Worm (Caenorhabditis elegans) whole organism, L4 larva: ENCODE data around the gene oac-7.

Experiments used
- R02D3.7 ChIP-seq: fragments of 150-350 bp; sonication (generic microtip); optimal IDR thresholded peaks from 3 replicates; lab custom pipeline; 2014; ENCODE audit warnings: missing biosample characterization, missing genetic modification characterization
- Y105C5A.15 ChIP-seq: fragments of 200-800 bp; sonication (Bioruptor generic); IDR thresholded peaks from 2 replicates; pipeline ENCODE4 v1.3.6; 2022; ENCODE audit warnings: missing genetic modification characterization, missing compliant biosample characterization
- ZK337.2 ChIP-seq: fragments of 200-800 bp; sonication (Bioruptor generic); IDR thresholded peaks from 2 replicates; pipeline ENCODE4 v1.3.6; 2022; ENCODE audit warnings: missing genetic modification reagents, missing genetic modification characterization, missing compliant biosample characterization
- ama-1 ChIP-seq: fragments of 150-350 bp; optimal IDR thresholded peaks from 2 replicates; lab custom pipeline; 2014; ENCODE audit warnings: inconsistent platforms, mixed read lengths
- attf-4 ChIP-seq: sonication (generic microtip); optimal IDR thresholded peaks from 3 replicates; lab custom pipeline; 2017; ENCODE audit warnings: missing biosample characterization, missing genetic modification characterization
- ceh-82 ChIP-seq: sonication (generic microtip); optimal IDR thresholded peaks from 2 replicates; lab custom pipeline; 2017; ENCODE audit warnings: missing biosample characterization, missing genetic modification characterization
- ces-1 ChIP-seq: fragments of 150-350 bp; sonication (generic microtip); optimal IDR thresholded peaks from 4 replicates; lab custom pipeline; 2014; ENCODE audit warnings: missing biosample characterization, missing genetic modification reagents, missing genetic modification characterization
- cey-2 ChIP-seq: sonication (generic microtip); optimal IDR thresholded peaks from 3 replicates; lab custom pipeline; 2017; ENCODE audit warnings: missing genetic modification characterization, mild to moderate bottlenecking, missing compliant biosample characterization, antibody characterized with exemption, borderline replicate concordance; ENCODE audit not compliant: insufficient read depth
- daf-12 ChIP-seq: fragments of 150-350 bp; optimal IDR thresholded peaks from 2 replicates; lab custom pipeline; 2014; ENCODE audit warnings: missing biosample characterization, missing genetic modification reagents, missing genetic modification characterization
- daf-19 ChIP-seq: fragments of 200-800 bp; sonication (Bioruptor generic); conservative IDR thresholded peaks from 2 replicates; pipeline ENCODE4 v1.3.6; 2022; ENCODE audit warnings: missing genetic modification characterization, missing compliant biosample characterization
- dmd-8 ChIP-seq: fragments of 200-800 bp; sonication (Bioruptor generic); IDR thresholded peaks from 2 replicates; pipeline ENCODE4 v1.3.6; 2022; ENCODE audit warnings: missing genetic modification characterization, missing compliant biosample characterization
- dve-1 ChIP-seq: sonication (generic microtip); optimal IDR thresholded peaks from 2 replicates; lab custom pipeline; 2017; ENCODE audit warnings: antibody characterized with exemption, mild to moderate bottlenecking, missing genetic modification characterization, missing compliant biosample characterization; ENCODE audit not compliant: insufficient read depth
- fkh-10 ChIP-seq: fragments of 150-350 bp; optimal IDR thresholded peaks from 2 replicates; lab custom pipeline; 2014; ENCODE audit warnings: missing biosample characterization, missing genetic modification reagents, missing genetic modification characterization
- fos-1 ChIP-seq: fragments of 150-350 bp; optimal IDR thresholded peaks from 2 replicates; lab custom pipeline; 2014; ENCODE audit warnings: missing biosample characterization, missing genetic modification characterization
- hif-1 ChIP-seq, 2 experiments: sonication (generic microtip); optimal IDR thresholded peaks; 2 replicates each; lab custom pipeline; 2016 to 2017; ENCODE audit warnings: missing compliant biosample characterization in 2 of 2, missing genetic modification characterization in 2 of 2, missing genetic modification reagents in 2 of 2, missing genotype in 2 of 2, mild to moderate bottlenecking in 1 of 2
- hlh-11 ChIP-seq: fragments of 200-800 bp; sonication (Bioruptor generic); optimal IDR thresholded peaks from 2 replicates; lab custom pipeline; 2018; ENCODE audit warnings: mild to moderate bottlenecking, missing genetic modification characterization, missing compliant biosample characterization
- hmg-1.1 ChIP-seq: fragments of 200-800 bp; sonication (Bioruptor generic); IDR thresholded peaks from 2 replicates; pipeline ENCODE4 v1.3.6; 2022; ENCODE audit warnings: missing genetic modification reagents, missing genetic modification characterization, missing compliant biosample characterization
- lin-1 ChIP-seq: fragments of 200-800 bp; sonication (Bioruptor generic); IDR thresholded peaks from 2 replicates; pipeline ENCODE4 v1.3.6; 2022; ENCODE audit warnings: missing genetic modification reagents, missing genetic modification characterization, missing compliant biosample characterization
- lin-13 ChIP-seq: fragments of 150-350 bp; optimal IDR thresholded peaks from 2 replicates; lab custom pipeline; 2014; ENCODE audit warnings: missing biosample characterization, missing genetic modification reagents, missing genetic modification characterization
- lin-15B ChIP-seq: fragments of 150-350 bp; sonication (generic microtip); optimal IDR thresholded peaks from 3 replicates; lab custom pipeline; 2014; ENCODE audit warnings: missing biosample characterization, missing genetic modification characterization
- lin-29 ChIP-seq: fragments of 200-800 bp; sonication (Bioruptor generic); IDR thresholded peaks from 2 replicates; pipeline ENCODE4 v1.3.6; 2022; ENCODE audit warnings: missing genetic modification reagents, missing genetic modification characterization, missing compliant biosample characterization
- lin-38 ChIP-seq: fragments of 200-800 bp; sonication (Bioruptor generic); IDR thresholded peaks from 2 replicates; pipeline ENCODE4 v1.3.6; 2022; ENCODE audit warnings: missing genetic modification reagents, missing genetic modification characterization, missing compliant biosample characterization
- lin-39 ChIP-seq: fragments of 150-350 bp; optimal IDR thresholded peaks from 2 replicates; lab custom pipeline; 2014; ENCODE audit warnings: missing biosample characterization, missing genetic modification reagents, missing genetic modification characterization
- lir-3 ChIP-seq: sonication (generic microtip); optimal IDR thresholded peaks from 2 replicates; lab custom pipeline; 2016; ENCODE audit warnings: mild to moderate bottlenecking, missing genetic modification characterization, missing compliant biosample characterization
- madf-9 ChIP-seq: fragments of 200-800 bp; sonication (Bioruptor generic); conservative IDR thresholded peaks from 2 replicates; pipeline ENCODE4 v1.3.6; 2022; ENCODE audit warnings: missing genetic modification reagents, missing genetic modification characterization, missing compliant biosample characterization
- mdl-1 ChIP-seq, 2 experiments: fragments of 150-350 bp in 1 of 2; sonication (generic microtip) in 1 of 2; optimal IDR thresholded peaks; 2 replicates each; lab custom pipeline; 2014 to 2017; ENCODE audit warnings: missing biosample characterization in 2 of 2, missing genetic modification characterization in 2 of 2
- mxl-2 ChIP-seq: fragments of 200-800 bp; sonication (Bioruptor generic); conservative IDR thresholded peaks from 2 replicates; pipeline ENCODE4 v1.3.6; 2022; ENCODE audit warnings: missing genetic modification reagents, missing genetic modification characterization, missing compliant biosample characterization
- nhr-10 ChIP-seq: fragments of 150-350 bp; optimal IDR thresholded peaks from 2 replicates; lab custom pipeline; 2014; ENCODE audit warnings: missing biosample characterization, missing genetic modification characterization
- nhr-102 ChIP-seq: sonication (generic microtip); optimal IDR thresholded peaks from 2 replicates; lab custom pipeline; 2016; ENCODE audit warnings: mild to moderate bottlenecking, missing genetic modification characterization, moderate library complexity, missing compliant biosample characterization
- nhr-6 ChIP-seq: fragments of 150-350 bp; optimal IDR thresholded peaks from 2 replicates; lab custom pipeline; 2014; ENCODE audit warnings: missing biosample characterization, missing genetic modification characterization
- nhr-77 ChIP-seq: fragments of 150-350 bp; optimal IDR thresholded peaks from 2 replicates; lab custom pipeline; 2014; ENCODE audit warnings: missing biosample characterization, missing genetic modification characterization
- php-3 ChIP-seq: fragments of 200-800 bp; sonication (Bioruptor generic); IDR thresholded peaks from 2 replicates; pipeline ENCODE4 v1.3.6; 2022; ENCODE audit warnings: missing genetic modification reagents, missing genetic modification characterization, missing compliant biosample characterization
- saeg-2 ChIP-seq: fragments of 200-800 bp; sonication (Bioruptor generic); IDR thresholded peaks from 2 replicates; pipeline ENCODE4 v1.3.6; 2022; ENCODE audit warnings: missing genetic modification reagents, missing genetic modification characterization, missing compliant biosample characterization
- sdz-12 ChIP-seq: fragments of 200-800 bp; sonication (Bioruptor generic); optimal IDR thresholded peaks from 2 replicates; lab custom pipeline; 2018; ENCODE audit warnings: mild to moderate bottlenecking, missing genetic modification characterization, missing compliant biosample characterization
- set-16 ChIP-seq: fragments of 200-800 bp; sonication (Bioruptor generic); IDR thresholded peaks from 2 replicates; pipeline ENCODE4 v1.3.6; 2022; ENCODE audit warnings: missing genetic modification reagents, missing genetic modification characterization, missing compliant biosample characterization
- skn-1 ChIP-seq: fragments of 150-350 bp; optimal IDR thresholded peaks from 2 replicates; lab custom pipeline; 2014; ENCODE audit warnings: missing biosample characterization, missing genetic modification characterization
- snpc-1.2 ChIP-seq: fragments of 200-800 bp; sonication (Bioruptor generic); IDR thresholded peaks from 2 replicates; pipeline ENCODE4 v1.3.6; 2022; ENCODE audit warnings: missing genetic modification reagents, missing genetic modification characterization, missing compliant biosample characterization
- snpc-4 ChIP-seq: fragments of 150-350 bp; optimal IDR thresholded peaks from 2 replicates; lab custom pipeline; 2014; ENCODE audit warnings: missing biosample characterization, missing genetic modification characterization
- spr-3 ChIP-seq: fragments of 200-800 bp; sonication (Bioruptor generic); optimal IDR thresholded peaks from 2 replicates; lab custom pipeline; 2018; ENCODE audit warnings: mild to moderate bottlenecking, missing genetic modification characterization, missing compliant biosample characterization
- tag-97 ChIP-seq: fragments of 200-800 bp; sonication (Bioruptor generic); IDR thresholded peaks from 2 replicates; pipeline ENCODE4 v1.3.6; 2022; ENCODE audit warnings: missing genetic modification characterization, missing compliant biosample characterization
- unc-39 ChIP-seq: sonication (generic microtip); optimal IDR thresholded peaks from 2 replicates; lab custom pipeline; 2017; ENCODE audit warnings: missing biosample characterization, missing genetic modification characterization
- unc-62 ChIP-seq, 3 experiments: fragments of 150-350 bp in 1 of 3; sonication (generic microtip); optimal IDR thresholded peaks in 2 of 3; peaks in 1 of 3; 1 replicate in 1 of 3; 2 replicates in 2 of 3; lab custom pipeline; 2014 to 2017; ENCODE audit warnings: missing biosample characterization in 3 of 3, missing genetic modification characterization in 3 of 3, missing genetic modification reagents in 3 of 3, missing genotype in 1 of 3
- ztf-11 ChIP-seq: fragments of 150-350 bp; optimal IDR thresholded peaks from 2 replicates; lab custom pipeline; 2014; ENCODE audit warnings: missing biosample characterization, missing genetic modification characterization

Gene oac-7

DNA sequence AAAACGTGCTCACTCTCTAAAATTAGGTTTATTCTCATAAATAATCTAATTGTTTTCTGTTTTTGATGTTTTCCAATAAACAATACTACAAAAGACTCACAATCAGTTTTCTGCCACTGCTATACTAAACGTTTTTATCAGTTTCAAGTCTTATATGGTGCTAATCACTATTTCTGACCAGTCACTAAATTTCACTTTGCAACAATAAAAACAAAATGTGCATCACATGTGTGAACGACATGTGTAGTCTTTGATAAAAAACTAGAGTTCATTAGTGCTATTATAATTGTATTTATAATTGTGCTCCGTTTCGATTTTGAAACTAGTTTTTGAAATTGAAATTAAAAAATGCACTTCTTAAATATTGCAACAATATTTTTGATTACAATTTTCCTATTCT lies 31.7 kb upstream of the oac-7 start, which contains the start of gene cyp-37B1 (continued):
- TF ChIP-seq nhr-10 (no peak), lin-39 (no peak), mxl-2 (GFP tag; lab: Robert Waterston, UW) (no peak), nhr-102 (tag; lab: Kevin White, UChicago) (peak; percentile 73), lin-15B (no peak), dve-1 (tag; lab: Kevin White, UChicago) (peak; percentile 87), tag-97 (GFP tag; lab: Robert Waterston, UW) (no peak), skn-1 (tag; lab: Kevin White, UChicago) (no peak), lin-38 (GFP tag; lab: Robert Waterston, UW) (no peak), fkh-10 (GFP tag; lab: Kevin White, UChicago) (no peak), fos-1 (tag; lab: Kevin White, UChicago) (no peak), ama-1 (lab: Kevin White, UChicago) (no peak), hmg-1.1 (GFP tag; lab: Robert Waterston, UW) (no peak), nhr-77 (tag; lab: Kevin White, UChicago) (peak; percentile 87), hlh-11 (tag; lab: Kevin White, UChicago) (peak; percentile 85), ZK337.2 (no peak)

DNA sequence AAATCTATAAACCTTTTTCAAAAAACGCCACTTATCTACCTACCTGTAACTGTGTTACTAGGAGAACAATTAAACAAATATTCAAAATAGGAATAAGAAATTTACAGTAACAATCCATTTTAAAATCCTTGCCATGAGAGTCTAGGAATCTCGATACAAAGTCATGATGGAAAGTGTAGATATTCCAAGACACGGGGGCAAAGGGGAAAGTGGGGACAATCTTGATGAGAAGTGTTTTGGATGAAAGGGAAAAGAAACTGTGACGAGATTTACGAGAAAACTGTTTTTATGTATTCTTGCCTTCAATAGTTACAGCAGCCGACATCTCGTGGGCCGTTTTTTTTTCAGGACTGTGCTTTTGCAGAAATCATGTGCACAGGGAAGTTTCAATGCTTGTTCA lies 27.5 kb upstream of the oac-7 start, which contains the start of gene F28G4.2:
TSS of gene F28G4.2 (minus strand) at position 175 of the 400 bp plus-strand sequence.
- no peak for TF ChIP-seq nhr-6 (tag; lab: Kevin White, UChicago)
- TF ChIP-seq mxl-2 (GFP tag; lab: Robert Waterston, UW), result no peak
- no peak for TF ChIP-seq lin-1 (GFP tag; lab: Robert Waterston, UW)
- TF ChIP-seq hif-1 (tag; optimal IDR thresholded peaks at IDR 0.05; lab: Kevin White, UChicago), result no peak
- no peak for TF ChIP-seq daf-19 (GFP tag; lab: Robert Waterston, UW)
- no peak for TF ChIP-seq unc-39 (tag; lab: Kevin White, UChicago)
- no peak for TF ChIP-seq daf-12 (tag; lab: Kevin White, UChicago)
- no peak for TF ChIP-seq spr-3
- TF ChIP-seq attf-4, result no peak
- no peak for TF ChIP-seq lin-15B
- TF ChIP-seq lin-38 (GFP tag; lab: Robert Waterston, UW), result no peak

DNA sequence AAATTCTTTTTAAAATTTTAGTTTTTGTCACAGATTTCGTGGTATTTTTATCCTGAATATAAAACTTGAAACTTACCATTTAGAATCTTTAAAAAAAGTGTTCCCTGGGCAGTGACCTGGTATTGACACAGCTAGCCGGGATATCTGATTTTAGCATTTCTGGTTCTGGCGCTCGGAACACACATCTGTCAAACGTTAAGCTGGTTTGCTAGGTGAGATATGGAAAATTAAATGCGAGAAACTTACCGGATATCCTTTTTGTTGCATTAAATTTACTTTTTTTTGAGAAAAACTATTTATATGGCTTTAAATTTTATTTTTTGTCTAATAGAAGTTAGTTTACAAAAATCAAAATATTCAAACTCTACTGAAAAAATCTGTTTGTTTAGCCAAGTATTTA lies 23.8 kb upstream of the oac-7 start, which contains the start of gene F28G4.4:
TSS of gene F28G4.4 (minus strand) at position 101 of the 400 bp plus-strand sequence.
- TF ChIP-seq set-16 (GFP tag; lab: Robert Waterston, UW), result no peak
- TF ChIP-seq unc-62 (GFP tag; optimal IDR thresholded peaks at IDR 0.05 in 1 of 2; lab: Kevin White, UChicago), result peak in 1 of 2 experiments; percentile 66
- TF ChIP-seq unc-62 (tag; optimal IDR thresholded peaks at IDR 0.05; lab: Kevin White, UChicago), result no peak
- no peak for TF ChIP-seq madf-9
- no peak for TF ChIP-seq php-3 (GFP tag; lab: Robert Waterston, UW)
- no peak for TF ChIP-seq lin-29 (GFP tag; lab: Robert Waterston, UW)

DNA sequence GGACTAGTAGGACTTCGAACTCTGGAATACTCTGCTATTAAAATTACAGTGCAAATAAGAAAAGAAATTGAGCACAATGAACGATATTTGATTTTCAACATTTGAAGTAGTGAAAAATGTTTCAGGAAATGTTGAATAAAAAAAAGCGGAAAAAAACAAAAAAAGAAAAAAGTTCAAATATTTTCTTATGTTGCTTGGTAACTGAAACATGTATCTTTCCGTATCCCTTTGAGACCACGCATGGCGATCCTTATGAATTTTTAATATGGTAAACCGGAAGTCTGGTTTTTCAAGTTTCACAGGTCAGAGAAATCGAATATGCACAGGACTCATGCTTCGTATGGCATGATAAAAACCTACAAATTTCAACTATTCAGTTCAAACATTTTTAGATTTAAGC lies 22.0 kb upstream of the oac-7 start, which contains the start of gene F28G4.3:
TSS of gene F28G4.3 (minus strand) at position 101 of the 400 bp plus-strand sequence.
- no peak for TF ChIP-seq saeg-2 (GFP tag; lab: Robert Waterston, UW)
- TF ChIP-seq ceh-82 (tag; lab: Kevin White, UChicago), result no peak
- TF ChIP-seq ztf-11, result no peak
- no peak for TF ChIP-seq R02D3.7 (tag; lab: Kevin White, UChicago)
- no peak for TF ChIP-seq lin-13 (GFP tag; lab: Kevin White, UChicago)
- TF ChIP-seq dmd-8 (GFP tag; lab: Robert Waterston, UW), result no peak
- no peak for TF ChIP-seq mdl-1 (tag; optimal IDR thresholded peaks at IDR 0.05; lab: Kevin White, UChicago)
- TF ChIP-seq ces-1 (GFP tag; lab: Kevin White, UChicago), result no peak
- TF ChIP-seq lir-3 (tag; lab: Kevin White, UChicago), result no peak
- TF ChIP-seq fos-1 (tag; lab: Kevin White, UChicago), result no peak
- no peak for TF ChIP-seq snpc-4 (tag; lab: Kevin White, UChicago)
- TF ChIP-seq snpc-1.2, result no peak
- TF ChIP-seq Y105C5A.15 (GFP tag; lab: Robert Waterston, UW), result no peak
- TF ChIP-seq sdz-12 (GFP tag; lab: Kevin White, UChicago), result no peak
- TF ChIP-seq daf-19 (GFP tag; lab: Robert Waterston, UW), result no peak
- no peak for TF ChIP-seq cey-2 (tag; lab: Kevin White, UChicago)
- no peak for TF ChIP-seq unc-39 (tag; lab: Kevin White, UChicago)
